Fruit fly (Drosophila melanogaster): Measurements from ENCODE around the gene ema.
A peak's percentile ranks its signal among the peaks of the same experiment; 100 is the strongest.

The ema gene

dm6 chr3R:16432665-16433065 is 8.8 kb downstream of the ema start, which contains the start of gene Fntb (continued):
- TF ChIP-seq CG16813 (GFP tag; IDR thresholded peaks at IDR 0.05; ENCODE audit: partially characterized antibody) (no peak), Nf-YC (tag; optimal IDR thresholded peaks at IDR 0.05) (peak; percentile 65), CG15601 (tag; optimal IDR thresholded peaks at IDR 0.05) (peak; percentile 58), jing (GFP tag; optimal IDR thresholded peaks at IDR 0.05) (no peak), Dp (GFP tag; optimal IDR thresholded peaks at IDR 0.05) (no peak), unc-4 (GFP tag; IDR thresholded peaks at IDR 0.05; ENCODE audit: partially characterized antibody) (no peak), scrt (GFP tag; optimal IDR thresholded peaks at IDR 0.05) (peak; percentile 46), lmd (GFP tag; IDR thresholded peaks at IDR 0.05) (peak; percentile 63; the same call in 1 of the 2 replicates), CG14050 (GFP tag; IDR thresholded peaks at IDR 0.05) (peak; percentile 42; the same call in 2 of the 3 replicates), CG4404 (GFP tag; IDR thresholded peaks at IDR 0.05) (no peak), h (optimal IDR thresholded peaks at IDR 0.05) (no peak), p53 (GFP tag; optimal IDR thresholded peaks at IDR 0.05) (no peak), BtbVII (GFP tag; optimal IDR thresholded peaks at IDR 0.05) (peak; percentile 56), CG13287 (GFP tag; IDR thresholded peaks at IDR 0.05; ENCODE audit: partially characterized antibody) (peak; percentile 50; the same call in 1 of the 2 replicates), danr (GFP tag; IDR thresholded peaks at IDR 0.05) (peak; percentile 36; the same call in 1 of the 2 replicates), gsb-n (tag; optimal IDR thresholded peaks at IDR 0.05) (no peak), CG31441 (GFP tag; IDR thresholded peaks at IDR 0.05) (peak; percentile 86), gcm (GFP tag; optimal IDR thresholded peaks at IDR 0.05) (peak; percentile 56), ci (GFP tag; IDR thresholded peaks at IDR 0.05) (peak; percentile 65; the same call in 2 of the 3 replicates), pita (GFP tag; optimal IDR thresholded peaks at IDR 0.05) (no peak), Spps (tag; optimal IDR thresholded peaks at IDR 0.05) (peak; percentile 49), ken (GFP tag; IDR thresholded peaks at IDR 0.05) (no peak), ase (GFP tag; IDR thresholded peaks at IDR 0.05) (peak; percentile 50; the same call in 1 of the 3 replicates), eyg (GFP tag; optimal IDR thresholded peaks at IDR 0.05) (no peak), twi (tag; optimal IDR thresholded peaks at IDR 0.05) (peak; percentile 46), CG7357 (GFP tag; IDR thresholded peaks at IDR 0.05) (0 out of 3 replicates have a peak, but pooled peaks have one; percentile 40), croc (GFP tag; conservative IDR thresholded peaks at IDR 0.05) (peak; percentile 29; the same call in 2 of the 3 replicates), CG7987 (GFP tag; optimal IDR thresholded peaks at IDR 0.05) (no peak), CG2678 (tag; optimal IDR thresholded peaks at IDR 0.05) (no peak), CG10147 (GFP tag; optimal IDR thresholded peaks at IDR 0.05) (peak; percentile 71), hth (optimal IDR thresholded peaks at IDR 0.05) (no peak), Tbp (GFP tag; optimal IDR thresholded peaks at IDR 0.05) (no peak), CG8089 (GFP tag; optimal IDR thresholded peaks at IDR 0.05) (no peak), CG11093 (GFP tag; IDR thresholded peaks at IDR 0.05) (no peak), CG14710 (tag; optimal IDR thresholded peaks at IDR 0.05) (peak; percentile 66), CG6254 (GFP tag; optimal IDR thresholded peaks at IDR 0.05) (no peak), Fer2 (tag; optimal IDR thresholded peaks at IDR 0.05) (peak; percentile 55), Med (GFP tag) (peak; percentile 57), E2f1 (GFP tag; IDR thresholded peaks at IDR 0.05) (peak; percentile 23; the same call in 1 of the 2 replicates), slbo (GFP tag; IDR thresholded peaks at IDR 0.05) (peak; percentile 70), dpn (GFP tag; optimal IDR thresholded peaks at IDR 0.05) (peak in 1 of 2 experiments; percentile 66), ash1 (GFP tag; optimal IDR thresholded peaks at IDR 0.05) (no peak), Dek (tag; optimal IDR thresholded peaks at IDR 0.05) (peak; percentile 69), CG42726 (GFP tag; IDR thresholded peaks at IDR 0.05; ENCODE audit: partially characterized antibody) (no peak), CG6689 (GFP tag; IDR thresholded peaks at IDR 0.05) (peak; percentile 49; the same call in 1 of the 2 replicates), CrebB (tag; optimal IDR thresholded peaks at IDR 0.05) (peak; percentile 62), CG8290 (GFP tag; optimal IDR thresholded peaks at IDR 0.05) (peak; percentile 52), CG8290 (tag; optimal IDR thresholded peaks at IDR 0.05) (no peak), knrl (GFP tag; IDR thresholded peaks at IDR 0.05; ENCODE audit: partially characterized antibody) (no peak), Lhr (GFP tag; optimal IDR thresholded peaks at IDR 0.05) (peak; percentile 15), bsh (GFP tag; optimal IDR thresholded peaks at IDR 0.05) (peak in 1 of 2 experiments; percentile 74)
